Fruit fly (Drosophila melanogaster) whole organism, embryonic: ENCODE data around the gene Ir87a.
A peak's percentile ranks its signal among the peaks of the same experiment; 100 is the strongest.

Source experiments
- CG10654 ChIP-seq: fragments of 200-800 bp; sonication (Bioruptor generic); optimal IDR thresholded peaks from 2 replicates; lab custom pipeline; 2016; ENCODE audit warnings: missing biosample characterization, missing genetic modification characterization
- CG11093 ChIP-seq: fragments of 200-800 bp; sonication (Bioruptor generic); IDR thresholded peaks from 3 replicates; pipeline ENCODE4 v1.3.6; 2022; ENCODE audit warnings: missing biosample characterization, missing genetic modification characterization
- CG11723 ChIP-seq: fragments of 200-800 bp; sonication (Bioruptor generic); optimal IDR thresholded peaks from 2 replicates; lab custom pipeline; 2017; ENCODE audit warnings: missing biosample characterization, mild to moderate bottlenecking, missing genetic modification characterization
- CG12236 ChIP-seq: fragments of 200-800 bp; sonication (Bioruptor generic); optimal IDR thresholded peaks from 2 replicates; lab custom pipeline; 2016; ENCODE audit warnings: missing biosample characterization, missing genetic modification characterization
- CG14710 ChIP-seq: fragments of 200-800 bp; sonication (Bioruptor generic); optimal IDR thresholded peaks from 3 replicates; lab custom pipeline; 2019; ENCODE audit warnings: missing biosample characterization, mild to moderate bottlenecking, missing genetic modification characterization, moderate library complexity
- CG15073 ChIP-seq: fragments of 200-800 bp; sonication (Bioruptor generic); optimal IDR thresholded peaks from 2 replicates; lab custom pipeline; 2016; ENCODE audit warnings: missing biosample characterization, missing genetic modification characterization
- CG15514 ChIP-seq: fragments of 200-800 bp; sonication (Bioruptor generic); optimal IDR thresholded peaks from 3 replicates; lab custom pipeline; 2017; ENCODE audit warnings: missing biosample characterization, missing genetic modification characterization, mild to moderate bottlenecking, moderate library complexity, missing genetic modification reagents
- CG15601 ChIP-seq: fragments of 200-800 bp; sonication (Bioruptor generic); optimal IDR thresholded peaks from 3 replicates; lab custom pipeline; 2019; ENCODE audit warnings: missing biosample characterization, mild to moderate bottlenecking, missing genetic modification characterization, moderate library complexity
- CG1602 ChIP-seq: fragments of 200-800 bp; sonication (Bioruptor generic); optimal IDR thresholded peaks from 3 replicates; lab custom pipeline; 2016; ENCODE audit warnings: missing biosample characterization, missing genetic modification characterization
- CG17385 ChIP-seq: fragments of 200-800 bp; sonication (Bioruptor generic); optimal IDR thresholded peaks from 3 replicates; lab custom pipeline; 2018; ENCODE audit warnings: missing biosample characterization, mild to moderate bottlenecking, missing genetic modification characterization
- CG17802 ChIP-seq: fragments of 200-800 bp; sonication (Bioruptor generic); optimal IDR thresholded peaks from 2 replicates; lab custom pipeline; 2018; ENCODE audit warnings: missing biosample characterization, mild to moderate bottlenecking, missing genetic modification characterization, moderate library complexity
- CG18619 ChIP-seq: fragments of 200-800 bp; sonication (Bioruptor generic); optimal IDR thresholded peaks from 3 replicates; lab custom pipeline; 2017; ENCODE audit warnings: missing biosample characterization, mild to moderate bottlenecking, missing genetic modification characterization
- CG30403 ChIP-seq: fragments of 200-800 bp; sonication (Bioruptor generic); optimal IDR thresholded peaks from 3 replicates; lab custom pipeline; 2016; ENCODE audit warnings: missing biosample characterization, missing genetic modification characterization
- CG3065 ChIP-seq: fragments of 200-800 bp; sonication (Bioruptor generic); optimal IDR thresholded peaks from 2 replicates; lab custom pipeline; 2016; ENCODE audit warnings: missing biosample characterization, missing genetic modification characterization
- CG31224 ChIP-seq: fragments of 200-800 bp; sonication (Bioruptor generic); IDR thresholded peaks from 2 replicates; pipeline ENCODE4 v1.3.6; 2022; ENCODE audit warnings: missing biosample characterization, missing genetic modification characterization
- CG31365 ChIP-seq: fragments of 200-800 bp; sonication (Bioruptor generic); optimal IDR thresholded peaks from 2 replicates; lab custom pipeline; 2018; ENCODE audit warnings: missing biosample characterization, mild to moderate bottlenecking, missing genetic modification characterization
- CG3281 ChIP-seq: fragments of 200-800 bp; sonication (Bioruptor generic); optimal IDR thresholded peaks from 3 replicates; lab custom pipeline; 2017; ENCODE audit warnings: missing biosample characterization, mild to moderate bottlenecking, missing genetic modification characterization
- CG33213 ChIP-seq: fragments of 200-800 bp; sonication (Bioruptor generic); optimal IDR thresholded peaks from 3 replicates; lab custom pipeline; 2016; ENCODE audit warnings: missing biosample characterization, missing genetic modification characterization
- CG5245 ChIP-seq: fragments of 200-800 bp; sonication (Bioruptor generic); optimal IDR thresholded peaks from 3 replicates; lab custom pipeline; 2016; ENCODE audit warnings: missing biosample characterization, missing genetic modification characterization
- CG7357 ChIP-seq: fragments of 200-800 bp; sonication (Bioruptor generic); IDR thresholded peaks from 3 replicates; pipeline ENCODE4 v1.3.6; 2022; ENCODE audit warnings: missing biosample characterization, missing genetic modification characterization
- CkIIα-i1 ChIP-seq: fragments of 200-800 bp; sonication (Bioruptor generic); IDR thresholded peaks from 2 replicates; pipeline ENCODE4 v1.3.6; 2022; ENCODE audit warnings: missing biosample characterization, missing genetic modification characterization
- Deaf1 ChIP-seq: fragments of 200-800 bp; optimal IDR thresholded peaks from 3 replicates; lab custom pipeline; 2019; ENCODE audit warnings: missing biosample characterization, mild to moderate bottlenecking, missing genetic modification characterization, moderate library complexity
- Ets65A ChIP-seq: fragments of 200-800 bp; sonication (Bioruptor generic); peaks from one replicate; lab custom pipeline; 2016; ENCODE audit warnings: missing biosample characterization, missing genetic modification characterization
- Fer3 ChIP-seq: fragments of 200-800 bp; sonication (Bioruptor generic); optimal IDR thresholded peaks from 2 replicates; lab custom pipeline; 2018; ENCODE audit warnings: missing biosample characterization, mild to moderate bottlenecking, missing genetic modification characterization, moderate library complexity
- MESR4 ChIP-seq: fragments of 200-800 bp; sonication (Bioruptor generic); optimal IDR thresholded peaks from 2 replicates; lab custom pipeline; 2018; ENCODE audit warnings: missing biosample characterization, mild to moderate bottlenecking, missing genetic modification characterization, moderate library complexity
- Meics ChIP-seq: fragments of 200-800 bp; sonication (Bioruptor generic); optimal IDR thresholded peaks from 2 replicates; lab custom pipeline; 2017; ENCODE audit warnings: missing biosample characterization, mild to moderate bottlenecking, missing genetic modification characterization
- Opbp ChIP-seq: fragments of 200-800 bp; sonication (Bioruptor generic); IDR thresholded peaks from 3 replicates; pipeline ENCODE4 v1.3.6; 2022; ENCODE audit warnings: missing biosample characterization, missing genetic modification characterization; ENCODE audit not compliant: partially characterized antibody
- PHDP ChIP-seq: fragments of 200-800 bp; sonication (Bioruptor generic); optimal IDR thresholded peaks from 3 replicates; lab custom pipeline; 2018; ENCODE audit warnings: missing biosample characterization, mild to moderate bottlenecking, missing genetic modification characterization, moderate library complexity
- Ravus ChIP-seq: fragments of 200-800 bp; sonication (Bioruptor generic); IDR thresholded peaks from 2 replicates; pipeline ENCODE4 v1.3.6; 2022; ENCODE audit warnings: missing biosample characterization, missing genetic modification characterization
- Rfx ChIP-seq: fragments of 200-800 bp; sonication (Bioruptor generic); IDR thresholded peaks from 2 replicates; pipeline ENCODE4 v1.3.6; 2022; ENCODE audit warnings: missing biosample characterization, missing genetic modification characterization
- Xbp1 ChIP-seq: fragments of 200-800 bp; sonication (Bioruptor generic); optimal IDR thresholded peaks from 3 replicates; lab custom pipeline; 2016; ENCODE audit warnings: missing biosample characterization, mild to moderate bottlenecking, missing genetic modification characterization
- YL-1 ChIP-seq: fragments of 200-800 bp; sonication (Bioruptor generic); optimal IDR thresholded peaks from 3 replicates; lab custom pipeline; 2017; ENCODE audit warnings: missing biosample characterization, mild to moderate bottlenecking, missing genetic modification characterization
- al ChIP-seq: fragments of 200-800 bp; sonication (Bioruptor generic); IDR thresholded peaks from 2 replicates; pipeline ENCODE4 v1.3.6; 2022; ENCODE audit warnings: missing biosample characterization, missing genetic modification characterization
- ase ChIP-seq: fragments of 200-800 bp; sonication (Bioruptor generic); IDR thresholded peaks from 3 replicates; pipeline ENCODE4 v1.3.6; 2022; ENCODE audit warnings: missing biosample characterization, missing genetic modification characterization
- ato ChIP-seq: fragments of 200-800 bp; sonication (Bioruptor generic); IDR thresholded peaks from 2 replicates; pipeline ENCODE4 v1.3.6; 2022; ENCODE audit warnings: missing biosample characterization, missing genetic modification characterization; ENCODE audit not compliant: partially characterized antibody
- danr ChIP-seq: fragments of 200-800 bp; sonication (Bioruptor generic); IDR thresholded peaks from 2 replicates; pipeline ENCODE4 v1.3.6; 2022; ENCODE audit warnings: missing biosample characterization, missing genetic modification characterization
- fd96Cb ChIP-seq: fragments of 200-800 bp; sonication (Bioruptor generic); optimal IDR thresholded peaks from 2 replicates; lab custom pipeline; 2018; ENCODE audit warnings: missing biosample characterization, mild to moderate bottlenecking, missing genetic modification characterization, moderate library complexity
- fu2 ChIP-seq: fragments of 200-800 bp; sonication (Bioruptor generic); optimal IDR thresholded peaks from 2 replicates; lab custom pipeline; 2016; ENCODE audit warnings: missing biosample characterization, missing genetic modification characterization
- hbn ChIP-seq: fragments of 200-800 bp; sonication (Bioruptor generic); IDR thresholded peaks from 2 replicates; pipeline ENCODE4 v1.3.6; 2022; ENCODE audit warnings: missing biosample characterization, missing genetic modification characterization; ENCODE audit not compliant: partially characterized antibody
- inv ChIP-seq: fragments of 200-800 bp; sonication (Bioruptor generic); IDR thresholded peaks from 2 replicates; pipeline ENCODE4 v1.3.6; 2022; ENCODE audit warnings: missing biosample characterization, missing genetic modification characterization; ENCODE audit not compliant: partially characterized antibody
- nmo ChIP-seq: fragments of 200-800 bp; sonication (Bioruptor generic); optimal IDR thresholded peaks from 2 replicates; lab custom pipeline; 2018; ENCODE audit warnings: missing biosample characterization, mild to moderate bottlenecking, missing genetic modification characterization, moderate library complexity
- pan ChIP-seq, 4 experiments: fragments of >200 bp in 3 of 4; fragments of 200-800 bp in 1 of 4; sonication (Bioruptor generic) in 1 of 4; optimal IDR thresholded peaks in 3 of 4; IDR thresholded peaks in 1 of 4; 2 replicates each; pipeline versions ENCODE4 v1.3.6 to Lab custom; 2017 to 2022; ENCODE audit warnings: missing biosample characterization in 2 of 4, missing genetic modification characterization in 2 of 4, mixed read lengths in 1 of 4
- peb ChIP-seq: fragments of 200-800 bp; sonication (Bioruptor generic); IDR thresholded peaks from 2 replicates; pipeline ENCODE4 v1.3.6; 2022; ENCODE audit warnings: missing biosample characterization, missing genetic modification characterization
- scrt ChIP-seq: fragments of 200-800 bp; sonication (Bioruptor generic); optimal IDR thresholded peaks from 2 replicates; lab custom pipeline; 2018; ENCODE audit warnings: missing biosample characterization, mild to moderate bottlenecking, missing genetic modification characterization, moderate library complexity
- sim ChIP-seq: fragments of 200-800 bp; sonication (Bioruptor generic); IDR thresholded peaks from 2 replicates; pipeline ENCODE4 v1.3.6; 2022; ENCODE audit warnings: missing biosample characterization, missing genetic modification characterization
- tap ChIP-seq: fragments of 200-800 bp; optimal IDR thresholded peaks from 3 replicates; lab custom pipeline; 2019; ENCODE audit warnings: missing biosample characterization, mild to moderate bottlenecking, missing genetic modification characterization, moderate library complexity
- ttk ChIP-seq: fragments of 200-800 bp; sonication (Bioruptor generic); IDR thresholded peaks from 2 replicates; pipeline ENCODE4 v2.1.2; 2022; ENCODE audit warnings: missing biosample characterization, missing genetic modification characterization
- unc-4 ChIP-seq: fragments of 200-800 bp; sonication (Bioruptor generic); IDR thresholded peaks from 2 replicates; pipeline ENCODE4 v1.3.6; 2022; ENCODE audit warnings: missing biosample characterization, missing genetic modification characterization; ENCODE audit not compliant: partially characterized antibody
- zen ChIP-seq: fragments of 200-800 bp; sonication (Bioruptor generic); optimal IDR thresholded peaks from 3 replicates; lab custom pipeline; 2018; ENCODE audit warnings: missing biosample characterization, mild to moderate bottlenecking, missing genetic modification characterization, moderate library complexity

Ir87a gene

dm6 chr3R:13425470-13426033 is 5.5 kb downstream of the Ir87a start, which contains the start of gene Act87E (continued):
- TF ChIP-seq inv (GFP tag; lab: Robert Waterston, UW): no peak
- TF ChIP-seq scrt (GFP tag; lab: Kevin White, UChicago): peak; percentile 35
- no peak for TF ChIP-seq CG15514 (GFP tag; lab: Kevin White, UChicago)
- TF ChIP-seq unc-4 (GFP tag; lab: Robert Waterston, UW): no peak
- TF ChIP-seq CG18619: peak; percentile 59
- TF ChIP-seq CG3281 (GFP tag; lab: Kevin White, UChicago): peak; percentile 60
- TF ChIP-seq Ravus (GFP tag; lab: Robert Waterston, UW): no peak; the same call in 1 of the 2 replicates
- 0 out of 2 replicates have a peak, but pooled peaks have one; percentile 8 for TF ChIP-seq CG31224 (GFP tag; lab: Robert Waterston, UW)
- TF ChIP-seq CG15601: peak; percentile 73
- TF ChIP-seq CG17802 (tag; lab: Kevin White, UChicago): no peak
- TF ChIP-seq sim (GFP tag; lab: Robert Waterston, UW): peak; percentile 46; the same call in 1 of the 2 replicates
- peak; percentile 45 for TF ChIP-seq CG11723 (GFP tag; lab: Kevin White, UChicago)
- peak; percentile 84 for TF ChIP-seq CG14710 (tag; lab: Kevin White, UChicago)
- 0 out of 3 replicates have a peak, but pooled peaks have one; percentile 29 for TF ChIP-seq CG11093 (GFP tag; lab: Robert Waterston, UW)
- TF ChIP-seq fd96Cb: peak; percentile 75
- TF ChIP-seq CG3065 (GFP tag; lab: Kevin White, UChicago): no peak
- 0 out of 2 replicates have a peak, but pooled peaks have one; percentile 10 for TF ChIP-seq Rfx
- TF ChIP-seq nmo (GFP tag; lab: Kevin White, UChicago): peak; percentile 83
- TF ChIP-seq Opbp: no peak
- 0 out of 2 replicates have a peak, but pooled peaks have one; percentile 49 for TF ChIP-seq danr (GFP tag; lab: Robert Waterston, UW)
- TF ChIP-seq peb (GFP tag; lab: Robert Waterston, UW): no peak
- no peak for TF ChIP-seq Ets65A (GFP tag; lab: Kevin White, UChicago)
- peak; percentile 52 for TF ChIP-seq Xbp1 (GFP tag; lab: Kevin White, UChicago)
- TF ChIP-seq CG10654 (GFP tag; lab: Kevin White, UChicago): peak; percentile 14
- TF ChIP-seq CG31365 (tag; lab: Kevin White, UChicago): no peak
- no peak for TF ChIP-seq YL-1
- no peak for TF ChIP-seq CG12236 (GFP tag; lab: Kevin White, UChicago)
- TF ChIP-seq pan (optimal IDR thresholded peaks at IDR 0.05; lab: Kevin White, UChicago): no peak
- TF ChIP-seq pan (GFP tag; optimal IDR thresholded peaks at IDR 0.05 in 1 of 2, IDR thresholded peaks at IDR 0.05 in 1 of 2): peak in 1 of 2 experiments; percentile 39
- no peak for TF ChIP-seq al (GFP tag; lab: Robert Waterston, UW)
- TF ChIP-seq hbn: no peak
- TF ChIP-seq MESR4 (GFP tag; lab: Kevin White, UChicago): no peak
- TF ChIP-seq Deaf1: peak; percentile 27
- TF ChIP-seq Fer3: peak; percentile 1
- peak; percentile 79 for TF ChIP-seq CG30403 (GFP tag; lab: Kevin White, UChicago)
- TF ChIP-seq CG1602 (GFP tag; lab: Kevin White, UChicago): peak; percentile 41
- no peak for TF ChIP-seq ato (GFP tag; lab: Robert Waterston, UW)
- TF ChIP-seq tap (tag; lab: Kevin White, UChicago): peak; percentile 57
- TF ChIP-seq CG33213 (GFP tag; lab: Kevin White, UChicago): no peak
- peak; percentile 54 for TF ChIP-seq CG17385 (GFP tag; lab: Kevin White, UChicago)
- no peak for TF ChIP-seq CG5245 (GFP tag; lab: Kevin White, UChicago)
- no peak for TF ChIP-seq fu2 (GFP tag; lab: Kevin White, UChicago)
- TF ChIP-seq CG15073: no peak
- peak; percentile 30; the same call in 1 of the 2 replicates for TF ChIP-seq ttk
- no peak for TF ChIP-seq CkIIα-i1 (GFP tag; lab: Robert Waterston, UW)
- no peak for TF ChIP-seq ase (GFP tag; lab: Robert Waterston, UW)
- TF ChIP-seq zen (tag; lab: Kevin White, UChicago): peak; percentile 36
- TF ChIP-seq Meics (GFP tag; lab: Kevin White, UChicago): peak; percentile 47
- TF ChIP-seq PHDP (tag; lab: Kevin White, UChicago): peak; percentile 67
- peak; percentile 62; the same call in 2 of the 3 replicates for TF ChIP-seq CG7357 (GFP tag; lab: Robert Waterston, UW)
